Fruit fly (Drosophila melanogaster): Measurements from ENCODE around the gene CG2200.

The CG2200 gene

DNA sequence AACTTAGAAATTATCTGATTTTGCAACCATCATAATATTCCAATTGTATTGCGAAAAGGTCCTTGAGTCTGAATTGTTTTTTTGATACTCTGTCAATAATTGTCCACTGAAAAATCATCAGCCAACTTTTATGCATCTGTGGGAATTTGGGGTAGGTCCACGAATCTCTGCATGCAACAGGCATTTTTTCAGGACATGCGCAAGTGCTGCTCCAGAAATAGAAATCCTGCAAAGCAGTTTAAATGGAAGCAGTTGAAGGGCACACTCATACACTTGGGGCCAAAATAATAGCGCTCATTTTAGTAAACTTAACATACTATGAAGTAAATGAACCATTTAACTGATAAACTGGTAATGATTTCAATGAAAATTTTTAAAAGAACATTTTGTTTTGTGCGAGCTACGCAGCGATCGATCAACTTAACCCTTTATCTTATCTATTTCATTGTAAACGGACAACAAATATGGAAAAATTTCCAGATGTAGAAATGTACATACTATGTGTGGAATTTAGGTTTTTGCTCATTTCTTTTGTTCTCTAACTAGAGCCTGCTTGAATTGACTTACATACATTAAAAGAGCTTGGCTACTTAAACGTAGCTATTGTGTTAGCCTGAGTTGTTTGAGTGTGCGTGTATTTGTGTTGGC, 36.2 kb downstream of the CG2200 start (continued):
- TF ChIP-seq Hmx (GFP tag; optimal IDR thresholded peaks at IDR 0.05) (peak; percentile 25), Chrac-16 (GFP tag; optimal IDR thresholded peaks at IDR 0.05) (peak; percentile 67), CG9215 (GFP tag; IDR thresholded peaks at IDR 0.05) (no peak), Lpt (GFP tag; optimal IDR thresholded peaks at IDR 0.05) (no peak), CG12236 (GFP tag; optimal IDR thresholded peaks at IDR 0.05) (peak; percentile 28), fd102C (GFP tag; optimal IDR thresholded peaks at IDR 0.05) (no peak), ham (GFP tag; IDR thresholded peaks at IDR 0.05) (no peak), CG1792 (GFP tag; optimal IDR thresholded peaks at IDR 0.05) (peak; percentile 22), cato (GFP tag; optimal IDR thresholded peaks at IDR 0.05; ENCODE audit: borderline replicate concordance) (no peak), da (GFP tag; optimal IDR thresholded peaks at IDR 0.05) (peak; percentile 13), CG6813 (GFP tag; optimal IDR thresholded peaks at IDR 0.05) (peak; percentile 1), Ptx1 (GFP tag; IDR thresholded peaks at IDR 0.05) (peak; percentile 56), CG32772 (GFP tag; IDR thresholded peaks at IDR 0.05) (peak; percentile 35; the same call in 1 of the 2 replicates), CG2678 (tag; optimal IDR thresholded peaks at IDR 0.05) (peak; percentile 88), kay (GFP tag; optimal IDR thresholded peaks at IDR 0.05) (no peak), Dip3 (GFP tag; optimal IDR thresholded peaks at IDR 0.05) (peak; percentile 49), ewg (GFP tag; optimal IDR thresholded peaks at IDR 0.05) (peak; percentile 96), CG13424 (tag; optimal IDR thresholded peaks at IDR 0.05) (peak; percentile 83), fd96Cb (tag; optimal IDR thresholded peaks at IDR 0.05) (peak; percentile 64), CG7839 (tag; optimal IDR thresholded peaks at IDR 0.05) (peak; percentile 86), CG4854 (GFP tag; optimal IDR thresholded peaks at IDR 0.05) (peak; percentile 28), CG4328 (GFP tag; optimal IDR thresholded peaks at IDR 0.05) (peak; percentile 72), CG5953 (GFP tag; IDR thresholded peaks at IDR 0.05) (no peak), pfk (GFP tag; optimal IDR thresholded peaks at IDR 0.05) (no peak), corto (GFP tag; optimal IDR thresholded peaks at IDR 0.05) (peak; percentile 3), sens (GFP tag) (peak; percentile 96), YL-1 (GFP tag; optimal IDR thresholded peaks at IDR 0.05) (peak; percentile 42), crol (GFP tag; IDR thresholded peaks at IDR 0.05) (no peak), CG7928 (GFP tag; optimal IDR thresholded peaks at IDR 0.05) (peak; percentile 9), CG12219 (GFP tag; optimal IDR thresholded peaks at IDR 0.05) (peak; percentile 78), CG11456 (GFP tag; IDR thresholded peaks at IDR 0.05) (no peak), Oli (tag; optimal IDR thresholded peaks at IDR 0.05) (peak; percentile 81), CG15514 (GFP tag; optimal IDR thresholded peaks at IDR 0.05) (peak; percentile 21), z (GFP tag; IDR thresholded peaks at IDR 0.05) (no peak), D (optimal IDR thresholded peaks at IDR 0.05) (no peak), D (GFP tag; optimal IDR thresholded peaks at IDR 0.05) (peak; percentile 77), tx (GFP tag; optimal IDR thresholded peaks at IDR 0.05) (peak; percentile 65), Blimp-1 (GFP tag; optimal IDR thresholded peaks at IDR 0.05) (peak; percentile 55), Mad (GFP tag; optimal IDR thresholded peaks at IDR 0.05) (peak; percentile 53), pum (GFP tag; optimal IDR thresholded peaks at IDR 0.05) (peak; percentile 31), CG10979 (tag; optimal IDR thresholded peaks at IDR 0.05) (peak; percentile 81), emc (GFP tag; optimal IDR thresholded peaks at IDR 0.05) (peak; percentile 22), Spps (tag; optimal IDR thresholded peaks at IDR 0.05) (peak; percentile 54), CG10431 (GFP tag; optimal IDR thresholded peaks at IDR 0.05) (peak; percentile 65), Oaz (GFP tag; IDR thresholded peaks at IDR 0.05) (no peak), CoRest (tag; optimal IDR thresholded peaks at IDR 0.05) (peak; percentile 85), CG16813 (GFP tag; IDR thresholded peaks at IDR 0.05; ENCODE audit: partially characterized antibody) (no peak), wor (GFP tag; IDR thresholded peaks at IDR 0.05) (no peak), ase (GFP tag; IDR thresholded peaks at IDR 0.05) (peak; percentile 35; the same call in 1 of the 3 replicates), ssp (GFP tag; IDR thresholded peaks at IDR 0.05) (no peak), H2.0 (GFP tag; IDR thresholded peaks at IDR 0.05) (no peak)

Measured in whole organism, embryonic.